Worm (Caenorhabditis elegans) whole organism, L4 larva: ENCODE results near the gene math-26.

Source experiments
- D1046.2 ChIP-seq: fragments of 200-800 bp; sonication (Bioruptor generic); IDR thresholded peaks from 2 replicates; pipeline ENCODE4 v1.3.6; 2022; ENCODE audit warnings: missing genetic modification characterization, missing compliant biosample characterization
- F10B5.3 ChIP-seq: sonication (generic microtip); optimal IDR thresholded peaks from 2 replicates; lab custom pipeline; 2016; ENCODE audit warnings: mild to moderate bottlenecking, missing genetic modification characterization, missing compliant biosample characterization
- F37D6.2 ChIP-seq: sonication (generic microtip); optimal IDR thresholded peaks from 2 replicates; lab custom pipeline; 2016; ENCODE audit warnings: mild to moderate bottlenecking, missing genetic modification characterization, missing compliant biosample characterization
- T20F7.1 ChIP-seq: fragments of 200-800 bp; sonication (Bioruptor generic); optimal IDR thresholded peaks from 2 replicates; lab custom pipeline; 2018; ENCODE audit warnings: mild to moderate bottlenecking, missing genetic modification characterization, missing compliant biosample characterization
- Y5F2A.4 ChIP-seq: fragments of 200-800 bp; sonication (Bioruptor generic); optimal IDR thresholded peaks from 2 replicates; lab custom pipeline; 2018; ENCODE audit warnings: mild to moderate bottlenecking, missing genetic modification characterization, missing compliant biosample characterization
- Y75B8A.6 ChIP-seq: fragments of 200-800 bp; sonication (Bioruptor generic); IDR thresholded peaks from 2 replicates; pipeline ENCODE4 v1.3.6; 2022; ENCODE audit warnings: missing genetic modification reagents, missing genetic modification characterization, missing compliant biosample characterization
- ZK337.2 ChIP-seq: fragments of 200-800 bp; sonication (Bioruptor generic); IDR thresholded peaks from 2 replicates; pipeline ENCODE4 v1.3.6; 2022; ENCODE audit warnings: missing genetic modification reagents, missing genetic modification characterization, missing compliant biosample characterization
- aha-1 ChIP-seq: fragments of 150-350 bp; peaks from one replicate; lab custom pipeline; 2014; ENCODE audit warnings: missing biosample characterization, missing genetic modification characterization
- aly-2 ChIP-seq: sonication (generic microtip); optimal IDR thresholded peaks from 2 replicates; lab custom pipeline; 2018; ENCODE audit warnings: missing biosample characterization, missing genetic modification characterization
- arid-1 ChIP-seq: fragments of 200-800 bp; sonication (Bioruptor generic); conservative IDR thresholded peaks from 2 replicates; pipeline ENCODE4 v1.3.6; 2022; ENCODE audit warnings: missing genetic modification reagents, missing genetic modification characterization, missing compliant biosample characterization
- ceh-28 ChIP-seq: fragments of 150-350 bp; optimal IDR thresholded peaks from 2 replicates; lab custom pipeline; 2014; ENCODE audit warnings: missing biosample characterization, missing genetic modification reagents, missing genetic modification characterization
- ceh-82 ChIP-seq: sonication (generic microtip); optimal IDR thresholded peaks from 2 replicates; lab custom pipeline; 2017; ENCODE audit warnings: missing biosample characterization, missing genetic modification characterization
- ces-1 ChIP-seq: fragments of 150-350 bp; sonication (generic microtip); optimal IDR thresholded peaks from 4 replicates; lab custom pipeline; 2014; ENCODE audit warnings: missing biosample characterization, missing genetic modification reagents, missing genetic modification characterization
- daf-8 ChIP-seq: fragments of 200-800 bp; sonication (Bioruptor generic); IDR thresholded peaks from 2 replicates; pipeline ENCODE4 v1.3.6; 2022; ENCODE audit warnings: missing genetic modification characterization, missing compliant biosample characterization
- dmd-6 ChIP-seq: fragments of 200-800 bp; sonication (Bioruptor generic); IDR thresholded peaks from 2 replicates; pipeline ENCODE4 v1.3.6; 2022; ENCODE audit warnings: missing genetic modification reagents, missing genetic modification characterization, missing compliant biosample characterization
- fos-1 ChIP-seq: fragments of 150-350 bp; optimal IDR thresholded peaks from 2 replicates; lab custom pipeline; 2014; ENCODE audit warnings: missing biosample characterization, missing genetic modification characterization
- hif-1 ChIP-seq, 2 experiments: sonication (generic microtip); optimal IDR thresholded peaks; 2 replicates each; lab custom pipeline; 2016 to 2017; ENCODE audit warnings: missing compliant biosample characterization in 2 of 2, missing genetic modification characterization in 2 of 2, missing genetic modification reagents in 2 of 2, missing genotype in 2 of 2, mild to moderate bottlenecking in 1 of 2
- hmg-1.1 ChIP-seq: fragments of 200-800 bp; sonication (Bioruptor generic); IDR thresholded peaks from 2 replicates; pipeline ENCODE4 v1.3.6; 2022; ENCODE audit warnings: missing genetic modification reagents, missing genetic modification characterization, missing compliant biosample characterization
- lim-7 ChIP-seq: fragments of 200-800 bp; sonication (Bioruptor generic); IDR thresholded peaks from 2 replicates; pipeline ENCODE4 v1.3.6; 2022; ENCODE audit warnings: missing genetic modification characterization, missing compliant biosample characterization
- lsy-2 ChIP-seq, 2 experiments: fragments of 150-350 bp in 1 of 2; sonication (generic microtip) in 1 of 2; optimal IDR thresholded peaks; 2 replicates each; lab custom pipeline; 2014 to 2017; ENCODE audit warnings: missing biosample characterization in 2 of 2, missing genetic modification characterization in 2 of 2
- madf-5 ChIP-seq, 2 experiments: fragments of 200-800 bp; sonication (Bioruptor generic); IDR thresholded peaks; 2 replicates each; pipeline ENCODE4 v1.3.6; 2022; ENCODE audit warnings: missing compliant biosample characterization in 2 of 2, missing genetic modification characterization in 2 of 2
- madf-9 ChIP-seq: fragments of 200-800 bp; sonication (Bioruptor generic); conservative IDR thresholded peaks from 2 replicates; pipeline ENCODE4 v1.3.6; 2022; ENCODE audit warnings: missing genetic modification reagents, missing genetic modification characterization, missing compliant biosample characterization
- mdt-29 ChIP-seq: fragments of 200-800 bp; sonication (Bioruptor generic); IDR thresholded peaks from 2 replicates; pipeline ENCODE4 v1.3.6; 2022; ENCODE audit warnings: missing genetic modification reagents, missing genetic modification characterization, missing compliant biosample characterization
- mxl-2 ChIP-seq: fragments of 200-800 bp; sonication (Bioruptor generic); conservative IDR thresholded peaks from 2 replicates; pipeline ENCODE4 v1.3.6; 2022; ENCODE audit warnings: missing genetic modification reagents, missing genetic modification characterization, missing compliant biosample characterization
- mxl-3 ChIP-seq: fragments of 200-800 bp; sonication (Bioruptor generic); optimal IDR thresholded peaks from 2 replicates; lab custom pipeline; 2018; ENCODE audit warnings: mild to moderate bottlenecking, missing genetic modification characterization, missing compliant biosample characterization
- nhr-237 ChIP-seq: sonication (generic microtip); optimal IDR thresholded peaks from 2 replicates; lab custom pipeline; 2017; ENCODE audit warnings: missing biosample characterization, missing genetic modification characterization
- nhr-25 ChIP-seq: sonication (generic microtip); optimal IDR thresholded peaks from 2 replicates; lab custom pipeline; 2017; ENCODE audit warnings: missing genetic modification characterization, mild to moderate bottlenecking, missing compliant biosample characterization, antibody characterized with exemption, moderate library complexity, borderline replicate concordance; ENCODE audit not compliant: insufficient read depth
- nhr-6 ChIP-seq: fragments of 150-350 bp; optimal IDR thresholded peaks from 2 replicates; lab custom pipeline; 2014; ENCODE audit warnings: missing biosample characterization, missing genetic modification characterization
- nhr-76 ChIP-seq: fragments of 150-350 bp; optimal IDR thresholded peaks from 2 replicates; lab custom pipeline; 2014; ENCODE audit warnings: missing biosample characterization, missing genetic modification characterization
- pha-4 ChIP-seq, 2 experiments: fragments of 150-350 bp in 1 of 2; fragments of 200-800 bp in 1 of 2; sonication (Bioruptor generic) in 1 of 2; IDR thresholded peaks in 1 of 2; optimal IDR thresholded peaks in 1 of 2; 2 replicates each; pipeline versions ENCODE4 v1.3.6 to Lab custom; 2014 to 2022; ENCODE audit warnings: missing genetic modification characterization in 2 of 2, missing genetic modification reagents in 2 of 2, missing biosample characterization in 1 of 2, missing compliant biosample characterization in 1 of 2
- pqm-1 ChIP-seq: sonication (generic microtip); optimal IDR thresholded peaks from 2 replicates; lab custom pipeline; 2017; ENCODE audit warnings: missing biosample characterization, missing genetic modification characterization
- rbr-2 ChIP-seq: sonication (generic microtip); optimal IDR thresholded peaks from 2 replicates; lab custom pipeline; 2016; ENCODE audit warnings: missing genotype, missing genetic modification characterization, missing compliant biosample characterization
- saeg-2 ChIP-seq: fragments of 200-800 bp; sonication (Bioruptor generic); IDR thresholded peaks from 2 replicates; pipeline ENCODE4 v1.3.6; 2022; ENCODE audit warnings: missing genetic modification reagents, missing genetic modification characterization, missing compliant biosample characterization
- snpc-1.2 ChIP-seq: fragments of 200-800 bp; sonication (Bioruptor generic); IDR thresholded peaks from 2 replicates; pipeline ENCODE4 v1.3.6; 2022; ENCODE audit warnings: missing genetic modification reagents, missing genetic modification characterization, missing compliant biosample characterization
- unc-62 ChIP-seq, 3 experiments: fragments of 150-350 bp in 1 of 3; sonication (generic microtip); optimal IDR thresholded peaks in 2 of 3; peaks in 1 of 3; 1 replicate in 1 of 3; 2 replicates in 2 of 3; lab custom pipeline; 2014 to 2017; ENCODE audit warnings: missing biosample characterization in 3 of 3, missing genetic modification characterization in 3 of 3, missing genetic modification reagents in 3 of 3, missing genotype in 1 of 3
- zfp-3 ChIP-seq: fragments of 200-800 bp; sonication (Bioruptor generic); conservative IDR thresholded peaks from 2 replicates; pipeline ENCODE4 v1.3.6; 2022; ENCODE audit warnings: missing genetic modification reagents, missing genetic modification characterization, missing compliant biosample characterization

math-26 gene

DNA sequence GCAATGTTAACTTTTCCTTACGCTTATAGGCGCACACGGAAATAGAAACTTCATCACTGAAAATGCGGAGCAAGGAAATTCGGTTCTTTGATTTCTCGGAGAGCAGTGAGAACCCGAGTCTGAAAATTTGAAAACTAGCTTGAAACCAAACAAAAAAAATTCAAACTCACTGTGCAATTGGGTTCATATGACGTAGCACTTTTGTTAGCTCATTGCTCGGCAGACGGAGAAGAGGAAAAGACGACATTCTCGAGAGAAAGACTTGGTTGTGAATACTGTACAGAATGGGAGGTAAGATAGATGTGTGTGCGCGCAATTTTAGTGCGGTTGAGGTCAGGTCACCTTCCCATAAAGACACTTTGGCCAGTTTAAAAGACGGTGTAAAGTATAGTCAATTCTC lies 21.0 kb upstream of the math-26 start, which contains the start of the genes F36H5.13 and F36H5.8:
TSS of gene F36H5.13 (minus strand) at position 101 of the 400 bp plus-strand sequence.
TSS of gene F36H5.8 (minus strand) at position 274 of the 400 bp plus-strand sequence.
- TF ChIP-seq aha-1 (tag; lab: Kevin White, UChicago) (peak; percentile 9), fos-1 (tag; lab: Kevin White, UChicago) (no peak), madf-9 (GFP tag; lab: Robert Waterston, UW) (no peak), ces-1 (GFP tag; lab: Kevin White, UChicago) (no peak), pqm-1 (tag; lab: Kevin White, UChicago) (no peak), nhr-6 (tag; lab: Kevin White, UChicago) (no peak), mxl-2 (GFP tag; lab: Robert Waterston, UW) (no peak), ZK337.2 (GFP tag; lab: Robert Waterston, UW) (no peak), nhr-25 (tag; lab: Kevin White, UChicago) (no peak)
- TF ChIP-seq, all 104 proteins: peak for 1

DNA sequence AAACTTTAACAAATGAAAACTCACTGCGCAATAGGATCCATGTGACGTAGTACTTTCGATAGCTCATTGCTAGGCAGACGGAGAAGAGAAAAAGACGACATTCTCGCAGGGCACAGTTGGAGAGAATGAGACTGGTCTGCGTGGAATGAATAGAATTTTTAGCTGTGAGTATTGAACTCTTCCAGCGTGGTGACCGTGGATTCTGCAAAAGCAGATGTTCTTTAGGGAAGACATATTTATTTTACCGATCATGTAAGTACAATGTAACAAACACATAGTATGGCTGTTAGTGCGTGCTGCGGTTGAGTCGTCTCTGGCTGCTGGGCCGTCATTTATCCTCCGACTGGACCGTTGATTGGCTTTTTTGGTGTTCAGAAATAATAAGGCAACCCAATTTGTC lies 18.5 kb upstream of the math-26 start, which contains the start of gene F36H5.9:
TSS of gene F36H5.9 (minus strand) at position 101 of the 400 bp plus-strand sequence.
- TF ChIP-seq mdt-29 (no peak), lim-7 (GFP tag; lab: Robert Waterston, UW) (no peak), nhr-76 (tag; lab: Kevin White, UChicago) (no peak), F37D6.2 (tag; lab: Kevin White, UChicago) (no peak), ZK337.2 (GFP tag; lab: Robert Waterston, UW) (no peak), snpc-1.2 (GFP tag; lab: Robert Waterston, UW) (no peak), hmg-1.1 (GFP tag; lab: Robert Waterston, UW) (no peak), ceh-82 (tag; lab: Kevin White, UChicago) (no peak), mxl-3 (GFP tag; lab: Kevin White, UChicago) (no peak), F10B5.3 (no peak)

DNA sequence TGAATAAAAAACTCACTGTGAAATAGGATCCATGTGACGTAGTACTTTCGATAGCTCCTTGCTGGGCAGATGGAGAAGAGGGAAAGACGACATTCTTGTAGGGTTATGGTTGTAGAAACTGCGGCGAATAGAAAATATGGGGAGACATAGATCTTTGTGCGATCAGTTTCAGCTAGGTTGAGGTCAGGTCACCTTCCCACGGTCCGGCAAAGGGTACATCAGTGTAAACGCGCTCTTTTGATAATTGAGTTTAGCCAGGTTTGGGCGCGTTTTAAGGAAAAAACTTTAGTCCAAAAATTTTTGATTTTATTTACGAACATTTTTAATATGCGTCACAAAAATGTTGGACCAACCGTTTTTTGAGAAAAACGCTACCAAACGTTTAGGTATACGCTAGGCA lies 15.4 kb upstream of the math-26 start, which contains the start of gene F36H5.17:
TSS of gene F36H5.17 (minus strand) at position 101 of the 400 bp plus-strand sequence.
- TF ChIP-seq aly-2 (tag; lab: Kevin White, UChicago) = no peak
- no peak for TF ChIP-seq D1046.2 (GFP tag; lab: Robert Waterston, UW)
- no peak for TF ChIP-seq arid-1 (GFP tag; lab: Robert Waterston, UW)
- TF ChIP-seq lsy-2 (tag; optimal IDR thresholded peaks at IDR 0.05; lab: Kevin White, UChicago) = no peak
- TF ChIP-seq saeg-2 (GFP tag; lab: Robert Waterston, UW) = no peak
- no peak for TF ChIP-seq pha-4 (GFP tag; IDR thresholded peaks at IDR 0.05; lab: Robert Waterston, UW)
- TF ChIP-seq pha-4 (tag; optimal IDR thresholded peaks at IDR 0.05; lab: Kevin White, UChicago) = no peak
- TF ChIP-seq rbr-2 (tag; lab: Kevin White, UChicago) = no peak
- no peak for TF ChIP-seq nhr-25 (tag; lab: Kevin White, UChicago)
- TF ChIP-seq snpc-1.2 (GFP tag; lab: Robert Waterston, UW) = no peak
- TF ChIP-seq dmd-6 = no peak
- no peak for TF ChIP-seq Y5F2A.4 (GFP tag; lab: Kevin White, UChicago)
- no peak for TF ChIP-seq hif-1 (tag; optimal IDR thresholded peaks at IDR 0.05; lab: Kevin White, UChicago)
- TF ChIP-seq madf-5 (GFP tag; IDR thresholded peaks at IDR 0.05; lab: Robert Waterston, UW) = no peak
- no peak for TF ChIP-seq ceh-28 (tag; lab: Kevin White, UChicago)
- TF ChIP-seq T20F7.1 = no peak
- no peak for TF ChIP-seq nhr-237
- no peak for TF ChIP-seq daf-8 (GFP tag; lab: Robert Waterston, UW)

DNA sequence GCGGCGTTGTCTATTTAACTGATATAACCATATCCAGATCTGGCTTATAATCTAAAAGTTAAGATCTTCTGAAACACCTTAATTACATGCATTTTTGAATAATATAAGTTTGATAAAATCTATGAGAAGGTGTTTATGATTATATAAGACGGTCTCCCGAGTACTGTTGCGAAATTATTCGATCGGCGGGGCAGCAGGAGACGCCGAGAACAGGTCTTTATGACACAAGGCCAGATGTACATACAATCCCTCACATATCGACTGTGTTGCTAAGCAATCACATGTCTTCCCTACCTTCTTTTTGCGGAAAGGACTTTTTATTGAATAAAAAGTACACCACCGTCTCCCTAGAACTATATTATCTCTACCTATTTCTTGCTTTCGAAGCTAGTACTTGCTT lies 14.9 kb upstream of the math-26 start, which contains the start of gene fbxb-53:
TSS of gene fbxb-53 (plus strand) at position 301 of the 400 bp plus-strand sequence.
- peak in 1 of 2 experiments; percentile 31 for TF ChIP-seq unc-62 (GFP tag; optimal IDR thresholded peaks at IDR 0.05 in 1 of 2; lab: Kevin White, UChicago)
- no peak for TF ChIP-seq unc-62 (tag; optimal IDR thresholded peaks at IDR 0.05; lab: Kevin White, UChicago)
- TF ChIP-seq Y75B8A.6 = no peak
- no peak for TF ChIP-seq zfp-3
